Fruit fly (Drosophila melanogaster): ENCODE results near the gene CG5412.

DNA sequence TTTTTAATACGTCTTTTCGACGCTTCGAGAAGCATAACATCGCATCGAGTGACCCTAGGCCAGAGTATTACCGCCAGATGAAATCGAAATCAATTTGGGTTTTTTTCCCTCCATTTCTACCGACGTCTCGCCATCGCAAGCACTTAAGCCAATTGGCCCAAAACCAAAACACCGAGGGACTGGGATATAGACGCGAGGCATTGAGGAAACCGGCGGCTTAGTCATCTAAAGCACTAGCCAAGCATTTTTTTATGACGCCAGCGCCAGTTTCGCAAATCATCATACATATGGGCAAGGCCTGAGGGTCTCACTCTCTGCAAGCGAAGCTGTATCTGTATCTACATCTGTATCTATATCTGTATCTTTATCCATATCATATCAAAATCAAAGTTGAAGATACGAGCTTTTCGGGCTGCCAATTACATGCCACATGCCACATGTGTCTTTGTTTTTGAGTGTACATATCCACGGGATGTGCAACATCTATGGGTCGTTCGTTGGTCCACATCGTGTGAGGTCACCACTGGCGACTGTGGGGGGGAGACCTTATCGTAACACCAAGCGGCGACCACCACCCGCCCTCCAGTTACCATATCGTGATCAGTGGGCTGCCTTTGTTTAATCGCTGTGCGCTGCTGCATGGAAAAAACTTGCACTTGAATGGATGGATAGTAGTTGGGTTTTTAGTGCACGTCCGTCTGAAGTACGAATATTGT is 9.2 kb upstream of the CG5412 start:
- TF ChIP-seq Sry-β (GFP tag; optimal IDR thresholded peaks at IDR 0.05) (no peak), Blimp-1 (GFP tag; optimal IDR thresholded peaks at IDR 0.05) (peak; percentile 10), Dfd (GFP tag; optimal IDR thresholded peaks at IDR 0.05) (no peak), ham (GFP tag; IDR thresholded peaks at IDR 0.05) (no peak), Trl (optimal IDR thresholded peaks at IDR 0.05) (no peak), Trl (GFP tag; optimal IDR thresholded peaks at IDR 0.05) (no peak), CG12942 (GFP tag; optimal IDR thresholded peaks at IDR 0.05) (no peak), cwo (GFP tag; optimal IDR thresholded peaks at IDR 0.05) (no peak), CG8290 (GFP tag; optimal IDR thresholded peaks at IDR 0.05) (no peak), CG8290 (tag; optimal IDR thresholded peaks at IDR 0.05) (no peak), Ptx1 (GFP tag; IDR thresholded peaks at IDR 0.05) (no peak), luna (GFP tag; optimal IDR thresholded peaks at IDR 0.05) (no peak)

Measured in whole organism, embryonic.